Fruit fly (Drosophila melanogaster) whole organism, embryonic: Measurements from ENCODE around the gene HDAC6.

Experiments
- Awh ChIP-seq: fragments of 200-800 bp; sonication (Bioruptor generic); IDR thresholded peaks from 2 replicates; pipeline ENCODE4, ENCODE4 v1.3.6; 2022; ENCODE audit warnings: missing biosample characterization, missing genetic modification characterization
- CG10267 ChIP-seq: fragments of 200-800 bp; sonication (Bioruptor generic); optimal IDR thresholded peaks from 2 replicates; lab custom pipeline; 2018; ENCODE audit warnings: missing biosample characterization, mild to moderate bottlenecking, missing genetic modification characterization, moderate library complexity
- CG10543 ChIP-seq: fragments of 200-800 bp; sonication (Bioruptor generic); optimal IDR thresholded peaks from 3 replicates; lab custom pipeline; 2017; ENCODE audit warnings: missing biosample characterization, mild to moderate bottlenecking, missing genetic modification characterization, moderate library complexity
- CG11723 ChIP-seq: fragments of 200-800 bp; sonication (Bioruptor generic); optimal IDR thresholded peaks from 2 replicates; lab custom pipeline; 2017; ENCODE audit warnings: missing biosample characterization, mild to moderate bottlenecking, missing genetic modification characterization
- CG14710 ChIP-seq: fragments of 200-800 bp; sonication (Bioruptor generic); optimal IDR thresholded peaks from 3 replicates; lab custom pipeline; 2019; ENCODE audit warnings: missing biosample characterization, mild to moderate bottlenecking, missing genetic modification characterization, moderate library complexity
- CG15601 ChIP-seq: fragments of 200-800 bp; sonication (Bioruptor generic); optimal IDR thresholded peaks from 3 replicates; lab custom pipeline; 2019; ENCODE audit warnings: missing biosample characterization, mild to moderate bottlenecking, missing genetic modification characterization, moderate library complexity
- CG16815 ChIP-seq: fragments of 200-800 bp; sonication (Bioruptor generic); optimal IDR thresholded peaks from 3 replicates; lab custom pipeline; 2017; ENCODE audit warnings: missing biosample characterization, mild to moderate bottlenecking, missing genetic modification characterization
- CG17912 ChIP-seq: fragments of 200-800 bp; sonication (Bioruptor generic); optimal IDR thresholded peaks from 2 replicates; lab custom pipeline; 2018; ENCODE audit warnings: missing biosample characterization, mild to moderate bottlenecking, missing genetic modification characterization
- CG18619 ChIP-seq: fragments of 200-800 bp; sonication (Bioruptor generic); optimal IDR thresholded peaks from 3 replicates; lab custom pipeline; 2017; ENCODE audit warnings: missing biosample characterization, mild to moderate bottlenecking, missing genetic modification characterization
- CG34376 ChIP-seq: fragments of 200-800 bp; sonication (Bioruptor generic); optimal IDR thresholded peaks from 2 replicates; lab custom pipeline; 2018; ENCODE audit warnings: missing biosample characterization, mild to moderate bottlenecking, missing genetic modification characterization
- CG3995 ChIP-seq: fragments of 200-800 bp; sonication (Bioruptor generic); optimal IDR thresholded peaks from 3 replicates; lab custom pipeline; 2016; ENCODE audit warnings: missing biosample characterization, missing genetic modification characterization
- CG5953 ChIP-seq: fragments of 200-800 bp; sonication (Bioruptor generic); IDR thresholded peaks from 2 replicates; pipeline ENCODE4 v1.3.6; 2022; ENCODE audit warnings: missing biosample characterization, missing genetic modification characterization
- CG6175 ChIP-seq: fragments of 200-800 bp; sonication (Bioruptor generic); IDR thresholded peaks from 3 replicates; pipeline ENCODE4 v1.3.6; 2022; ENCODE audit warnings: missing biosample characterization, missing genetic modification characterization
- CG7372 ChIP-seq: fragments of 200-800 bp; sonication (Bioruptor generic); IDR thresholded peaks from 2 replicates; pipeline ENCODE4 v1.3.6; 2022; ENCODE audit warnings: missing biosample characterization, missing genetic modification characterization
- CG7786 ChIP-seq: fragments of 200-800 bp; sonication (Bioruptor generic); optimal IDR thresholded peaks from 2 replicates; lab custom pipeline; 2016; ENCODE audit warnings: missing biosample characterization, missing genetic modification characterization
- CG8478 ChIP-seq: fragments of >200 bp; optimal IDR thresholded peaks from 2 replicates; lab custom pipeline; 2018
- Dfd ChIP-seq, 2 experiments: fragments of >200 bp; optimal IDR thresholded peaks; 2 replicates each; lab custom pipeline; 2017; ENCODE audit warnings: missing biosample characterization in 2 of 2, missing genetic modification characterization in 2 of 2
- Ets65A ChIP-seq: fragments of 200-800 bp; sonication (Bioruptor generic); peaks from one replicate; lab custom pipeline; 2016; ENCODE audit warnings: missing biosample characterization, missing genetic modification characterization
- Gsc ChIP-seq: fragments of 200-800 bp; sonication (Bioruptor generic); IDR thresholded peaks from 2 replicates; pipeline ENCODE4 v1.3.6; 2022; ENCODE audit warnings: missing biosample characterization, missing genetic modification characterization
- HmgZ ChIP-seq: fragments of 200-800 bp; sonication (Bioruptor generic); optimal IDR thresholded peaks from 2 replicates; lab custom pipeline; 2018; ENCODE audit warnings: missing biosample characterization, mild to moderate bottlenecking, missing genetic modification characterization
- Lim3 ChIP-seq: fragments of 200-800 bp; sonication (Bioruptor generic); IDR thresholded peaks from 2 replicates; pipeline ENCODE4 v1.3.6; 2022; ENCODE audit warnings: missing biosample characterization, missing genetic modification characterization
- Mad ChIP-seq: fragments of 200-800 bp; sonication (Bioruptor generic); optimal IDR thresholded peaks from 2 replicates; lab custom pipeline; 2016; ENCODE audit warnings: missing biosample characterization, missing genetic modification characterization
- Med ChIP-seq: fragments of 200-800 bp; sonication (Bioruptor generic); peaks from one replicate; lab custom pipeline; 2016; ENCODE audit warnings: missing biosample characterization, missing genetic modification characterization, mild to moderate bottlenecking, inconsistent platforms, moderate library complexity
- Myb ChIP-seq: fragments of 200-800 bp; sonication (Bioruptor generic); optimal IDR thresholded peaks from 2 replicates; lab custom pipeline; 2016; ENCODE audit warnings: missing biosample characterization, missing genetic modification characterization
- Rfx ChIP-seq: fragments of 200-800 bp; sonication (Bioruptor generic); IDR thresholded peaks from 2 replicates; pipeline ENCODE4 v1.3.6; 2022; ENCODE audit warnings: missing biosample characterization, missing genetic modification characterization
- Trl ChIP-seq, 3 experiments: fragments of >200 bp in 2 of 3; fragments of 200-800 bp in 1 of 3; sonication (Bioruptor generic) in 1 of 3; optimal IDR thresholded peaks; 2 replicates in 1 of 3; 3 replicates in 2 of 3; lab custom pipeline; 2016 to 2017; ENCODE audit warnings: missing biosample characterization in 1 of 3, missing genetic modification characterization in 1 of 3
- Xbp1 ChIP-seq: fragments of 200-800 bp; sonication (Bioruptor generic); optimal IDR thresholded peaks from 3 replicates; lab custom pipeline; 2016; ENCODE audit warnings: missing biosample characterization, mild to moderate bottlenecking, missing genetic modification characterization
- YL-1 ChIP-seq: fragments of 200-800 bp; sonication (Bioruptor generic); optimal IDR thresholded peaks from 3 replicates; lab custom pipeline; 2017; ENCODE audit warnings: missing biosample characterization, mild to moderate bottlenecking, missing genetic modification characterization
- br ChIP-seq: fragments of >200 bp; optimal IDR thresholded peaks from 2 replicates; lab custom pipeline; 2017
- bsh ChIP-seq, 2 experiments: fragments of 200-800 bp; sonication (Bioruptor generic); optimal IDR thresholded peaks; 2 replicates each; lab custom pipeline; 2017 to 2018; ENCODE audit warnings: mild to moderate bottlenecking in 2 of 2, missing biosample characterization in 2 of 2, missing genetic modification characterization in 2 of 2, moderate library complexity in 1 of 2
- cad ChIP-seq: fragments of >200 bp; optimal IDR thresholded peaks from 2 replicates; lab custom pipeline; 2017; ENCODE audit warnings: missing biosample characterization, missing genetic modification characterization
- caup ChIP-seq: fragments of 200-800 bp; sonication (Bioruptor generic); optimal IDR thresholded peaks from 3 replicates; lab custom pipeline; 2017; ENCODE audit warnings: missing biosample characterization, mild to moderate bottlenecking, missing genetic modification characterization, moderate library complexity; ENCODE audit not compliant: severe bottlenecking
- ci ChIP-seq: fragments of 200-800 bp; sonication (Bioruptor generic); IDR thresholded peaks from 3 replicates; pipeline ENCODE4 v1.3.6; 2022; ENCODE audit warnings: missing biosample characterization, missing genetic modification characterization
- crp ChIP-seq, 2 experiments: fragments of 200-800 bp; sonication (Bioruptor generic); optimal IDR thresholded peaks; 2 replicates in 1 of 2; 3 replicates in 1 of 2; lab custom pipeline; 2017; ENCODE audit warnings: missing biosample characterization in 2 of 2, missing genetic modification characterization in 2 of 2, mild to moderate bottlenecking in 1 of 2, moderate library complexity in 1 of 2
- danr ChIP-seq: fragments of 200-800 bp; sonication (Bioruptor generic); IDR thresholded peaks from 2 replicates; pipeline ENCODE4 v1.3.6; 2022; ENCODE audit warnings: missing biosample characterization, missing genetic modification characterization
- gce ChIP-seq: fragments of 200-800 bp; sonication (Bioruptor generic); IDR thresholded peaks from 3 replicates; pipeline ENCODE4 v1.3.6; 2022; ENCODE audit warnings: missing biosample characterization, missing genetic modification characterization
- gem ChIP-seq: fragments of 200-800 bp; sonication (Bioruptor generic); optimal IDR thresholded peaks from 2 replicates; lab custom pipeline; 2019; ENCODE audit warnings: missing biosample characterization, mild to moderate bottlenecking, missing genetic modification characterization, moderate library complexity
- kni ChIP-seq: fragments of 200-800 bp; sonication (Bioruptor generic); optimal IDR thresholded peaks from 3 replicates; lab custom pipeline; 2017; ENCODE audit warnings: mild to moderate bottlenecking, missing biosample characterization, missing genetic modification reagents, missing genetic modification characterization
- luna ChIP-seq: fragments of 200-800 bp; sonication (Bioruptor generic); optimal IDR thresholded peaks from 2 replicates; lab custom pipeline; 2016; ENCODE audit warnings: missing biosample characterization, missing genetic modification characterization
- nerfin-2 ChIP-seq: fragments of 200-800 bp; sonication (Bioruptor generic); IDR thresholded peaks from 2 replicates; pipeline ENCODE4 v1.3.6; 2022; ENCODE audit warnings: missing biosample characterization, missing genetic modification characterization; ENCODE audit not compliant: partially characterized antibody
- oc ChIP-seq: fragments of 200-800 bp; sonication (Bioruptor generic); optimal IDR thresholded peaks from 2 replicates; lab custom pipeline; 2018; ENCODE audit warnings: missing biosample characterization, mild to moderate bottlenecking, missing genetic modification characterization, moderate library complexity
- pho ChIP-seq: fragments of 200-800 bp; sonication (Bioruptor generic); optimal IDR thresholded peaks from 2 replicates; lab custom pipeline; 2016; ENCODE audit warnings: missing biosample characterization, missing genetic modification characterization
- pnt ChIP-seq: fragments of 200-800 bp; sonication (Bioruptor generic); optimal IDR thresholded peaks from 3 replicates; lab custom pipeline; 2016; ENCODE audit warnings: missing biosample characterization, missing genetic modification characterization
- pros ChIP-seq: fragments of 200-800 bp; sonication (Bioruptor generic); optimal IDR thresholded peaks from 3 replicates; lab custom pipeline; 2019; ENCODE audit warnings: missing biosample characterization, mild to moderate bottlenecking, missing genetic modification characterization, moderate library complexity
- pzg ChIP-seq: fragments of 200-800 bp; sonication (Bioruptor generic); optimal IDR thresholded peaks from 3 replicates; lab custom pipeline; 2018; ENCODE audit warnings: missing biosample characterization, mild to moderate bottlenecking, missing genetic modification characterization, moderate library complexity
- scrt ChIP-seq: fragments of 200-800 bp; sonication (Bioruptor generic); optimal IDR thresholded peaks from 2 replicates; lab custom pipeline; 2018; ENCODE audit warnings: missing biosample characterization, mild to moderate bottlenecking, missing genetic modification characterization, moderate library complexity
- sisA ChIP-seq: fragments of 200-800 bp; sonication (Bioruptor generic); IDR thresholded peaks from 2 replicates; pipeline ENCODE4 v1.3.6; 2022; ENCODE audit warnings: missing biosample characterization, missing genetic modification characterization
- sr ChIP-seq: fragments of 200-800 bp; sonication (Bioruptor generic); IDR thresholded peaks from 3 replicates; pipeline ENCODE4 v1.3.6; 2022; ENCODE audit warnings: missing biosample characterization, missing genetic modification characterization
- unc-4 ChIP-seq: fragments of 200-800 bp; sonication (Bioruptor generic); IDR thresholded peaks from 2 replicates; pipeline ENCODE4 v1.3.6; 2022; ENCODE audit warnings: missing biosample characterization, missing genetic modification characterization; ENCODE audit not compliant: partially characterized antibody
- wor ChIP-seq: fragments of 200-800 bp; sonication (Bioruptor generic); IDR thresholded peaks from 2 replicates; pipeline ENCODE4 v1.3.6; 2022; ENCODE audit warnings: missing biosample characterization, missing genetic modification characterization

HDAC6 gene

dm6 chrX:15303176-15304115, 29.7 kb upstream of the HDAC6 start (continued):
- TF ChIP-seq YL-1 (GFP tag; lab: Kevin White, UChicago) (no peak), sisA (no peak), gem (no peak), bsh (GFP tag; optimal IDR thresholded peaks at IDR 0.05; lab: Kevin White, UChicago) (no peak), Lim3 (no peak), nerfin-2 (GFP tag; lab: Robert Waterston, UW) (no peak), ci (GFP tag; lab: Robert Waterston, UW) (no peak), unc-4 (GFP tag; lab: Robert Waterston, UW) (no peak), Med (GFP tag; lab: Kevin White, UChicago) (no peak), Xbp1 (no peak), CG10267 (no peak), danr (GFP tag; lab: Robert Waterston, UW) (no peak), crp (GFP tag; optimal IDR thresholded peaks at IDR 0.05; lab: Kevin White, UChicago) (no peak), pzg (GFP tag; lab: Kevin White, UChicago) (no peak), CG5953 (GFP tag; lab: Robert Waterston, UW) (no peak), br (lab: Kevin White, UChicago) (no peak), CG10543 (GFP tag; lab: Kevin White, UChicago) (peak; percentile 46), CG15601 (tag; lab: Kevin White, UChicago) (no peak), CG14710 (tag; lab: Kevin White, UChicago) (no peak), CG6175 (no peak), Dfd (GFP tag; optimal IDR thresholded peaks at IDR 0.05; lab: Kevin White, UChicago) (no peak), oc (no peak), Mad (GFP tag; lab: Kevin White, UChicago) (no peak), CG7786 (GFP tag; lab: Kevin White, UChicago) (no peak), Trl (optimal IDR thresholded peaks at IDR 0.05; lab: Kevin White, UChicago) (peak in 1 of 2 experiments; percentile 21), Trl (GFP tag; optimal IDR thresholded peaks at IDR 0.05; lab: Kevin White, UChicago) (no peak), CG7372 (peak; percentile 90), pros (GFP tag; lab: Kevin White, UChicago) (no peak), pho (no peak), CG18619 (GFP tag; lab: Kevin White, UChicago) (no peak), wor (GFP tag; lab: Robert Waterston, UW) (no peak), sr (GFP tag; lab: Robert Waterston, UW) (no peak), cad (GFP tag; lab: Kevin White, UChicago) (no peak), Ets65A (peak; percentile 24), CG11723 (GFP tag; lab: Kevin White, UChicago) (no peak), HmgZ (no peak), CG17912 (GFP tag; lab: Kevin White, UChicago) (no peak), CG34376 (peak; percentile 21), luna (GFP tag; lab: Kevin White, UChicago) (no peak), CG8478 (no peak), Rfx (no peak), CG16815 (GFP tag; lab: Kevin White, UChicago) (no peak), gce (GFP tag; lab: Robert Waterston, UW) (0 out of 3 replicates have a peak, but pooled peaks have one; percentile 42), Myb (GFP tag; lab: Kevin White, UChicago) (no peak), CG3995 (GFP tag; lab: Kevin White, UChicago) (no peak), kni (GFP tag; lab: Kevin White, UChicago) (no peak), pnt (GFP tag; lab: Kevin White, UChicago) (no peak), Awh (GFP tag; lab: Robert Waterston, UW) (no peak), scrt (GFP tag; lab: Kevin White, UChicago) (no peak), caup (GFP tag; lab: Kevin White, UChicago) (no peak), Gsc (GFP tag; lab: Robert Waterston, UW) (no peak)
